Worm (Caenorhabditis elegans) whole organism, late embryonic: ENCODE results near the gene ama-1.

Experiments used
- F13H6.1 ChIP-seq: sonication (generic microtip); optimal IDR thresholded peaks from 2 replicates; lab custom pipeline; 2016; ENCODE audit warnings: missing genetic modification characterization, missing compliant biosample characterization
- ets-4 ChIP-seq: sonication (generic microtip); optimal IDR thresholded peaks from 2 replicates; lab custom pipeline; 2016; ENCODE audit warnings: missing genetic modification characterization, missing compliant biosample characterization
- fkh-10 ChIP-seq: fragments of 150-350 bp; optimal IDR thresholded peaks from 2 replicates; lab custom pipeline; 2014; ENCODE audit warnings: missing biosample characterization, missing genetic modification reagents, missing genetic modification characterization
- mec-3 ChIP-seq: sonication (generic microtip); optimal IDR thresholded peaks from 2 replicates; lab custom pipeline; 2016; ENCODE audit warnings: borderline replicate concordance, missing genetic modification characterization, missing compliant biosample characterization
- nhr-11 ChIP-seq: fragments of 150-350 bp; optimal IDR thresholded peaks from 2 replicates; lab custom pipeline; 2014; ENCODE audit warnings: missing biosample characterization, missing genetic modification characterization
- pat-9 ChIP-seq: fragments of 200-800 bp; sonication (Bioruptor generic); optimal IDR thresholded peaks from 2 replicates; lab custom pipeline; 2018; ENCODE audit warnings: mild to moderate bottlenecking, missing genetic modification characterization, moderate library complexity, missing compliant biosample characterization
- pha-4 ChIP-seq: fragments of 150-350 bp; optimal IDR thresholded peaks from 2 replicates; lab custom pipeline; 2018; ENCODE audit warnings: missing biosample characterization, missing genetic modification reagents, missing genetic modification characterization
- pqm-1 ChIP-seq: sonication (generic microtip); optimal IDR thresholded peaks from 2 replicates; lab custom pipeline; 2016; ENCODE audit warnings: missing genetic modification characterization, missing compliant biosample characterization
- tbx-2 ChIP-seq: sonication (generic microtip); optimal IDR thresholded peaks from 2 replicates; lab custom pipeline; 2016; ENCODE audit warnings: missing genetic modification characterization, missing compliant biosample characterization

DNA sequence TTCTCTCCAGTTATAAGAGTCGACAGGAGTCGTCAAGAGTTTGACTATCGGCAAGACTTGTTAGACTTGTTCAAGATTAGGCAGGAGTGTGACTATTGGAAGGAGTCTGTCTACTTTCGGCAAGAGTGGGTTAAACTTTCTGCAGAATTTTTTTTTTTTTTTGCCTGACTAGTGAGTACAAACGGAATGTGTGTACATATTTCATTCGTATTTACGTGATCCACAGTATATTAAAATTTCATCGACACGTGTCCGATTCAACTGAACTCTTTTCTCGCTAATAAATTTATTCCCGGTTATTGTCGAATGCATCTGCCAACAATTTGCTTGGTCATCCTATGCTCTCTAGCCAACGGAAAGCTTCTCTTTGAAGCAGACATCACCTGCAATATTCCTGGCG is 24.3 kb downstream of the ama-1 start, which contains the start of gene F36A4.1:
- TF ChIP-seq tbx-2 (tag; lab: Kevin White, UChicago): no peak
- TF ChIP-seq F13H6.1 (tag; lab: Kevin White, UChicago): no peak
- no peak for TF ChIP-seq ets-4 (tag; lab: Kevin White, UChicago)
- no peak for TF ChIP-seq fkh-10
- no peak for TF ChIP-seq mec-3 (tag; lab: Kevin White, UChicago)
- TF ChIP-seq pha-4 (tag; lab: Kevin White, UChicago): no peak
- no peak for TF ChIP-seq pat-9 (tag; lab: Kevin White, UChicago)
- TF ChIP-seq pqm-1 (tag; lab: Kevin White, UChicago): no peak
- TF ChIP-seq nhr-11 (tag; lab: Kevin White, UChicago): no peak
